Worm (Caenorhabditis elegans) whole organism, L1 larva: ENCODE measurements around the gene map-1.

Experiments used
- C04F5.9 ChIP-seq: sonication (generic microtip); optimal IDR thresholded peaks from 2 replicates; lab custom pipeline; 2016; ENCODE audit warnings: missing genetic modification characterization, missing compliant biosample characterization
- C16A3.4 ChIP-seq: fragments of 150-350 bp; optimal IDR thresholded peaks from 2 replicates; lab custom pipeline; 2014; ENCODE audit warnings: missing biosample characterization, missing genetic modification characterization
- C34B4.2 ChIP-seq: sonication (generic microtip); optimal IDR thresholded peaks from 2 replicates; lab custom pipeline; 2017; ENCODE audit warnings: mild to moderate bottlenecking, missing genetic modification characterization, missing compliant biosample characterization
- F16B12.6 ChIP-seq: fragments of 150-350 bp; optimal IDR thresholded peaks from 2 replicates; lab custom pipeline; 2014; ENCODE audit warnings: missing biosample characterization, missing genetic modification characterization
- Y116A8C.19 ChIP-seq: sonication (generic microtip); optimal IDR thresholded peaks from 2 replicates; lab custom pipeline; 2016; ENCODE audit warnings: missing compliant biosample characterization, missing genetic modification characterization, borderline replicate concordance
- aha-1 ChIP-seq: fragments of 150-350 bp; optimal IDR thresholded peaks from 2 replicates; lab custom pipeline; 2014; ENCODE audit warnings: missing biosample characterization, missing genetic modification characterization
- blmp-1 ChIP-seq: fragments of 150-350 bp; optimal IDR thresholded peaks from 2 replicates; lab custom pipeline; 2014; ENCODE audit warnings: missing biosample characterization, missing genetic modification characterization
- ceh-63 ChIP-seq: fragments of 200-800 bp; sonication (Bioruptor generic); optimal IDR thresholded peaks from 2 replicates; lab custom pipeline; 2018; ENCODE audit warnings: mild to moderate bottlenecking, missing genetic modification characterization, missing compliant biosample characterization
- ceh-8 ChIP-seq: fragments of 200-800 bp; sonication (Bioruptor generic); optimal IDR thresholded peaks from 2 replicates; lab custom pipeline; 2018; ENCODE audit warnings: mild to moderate bottlenecking, missing genetic modification characterization, moderate library complexity, missing compliant biosample characterization
- ceh-82 ChIP-seq, 3 experiments: fragments of 150-350 bp in 1 of 3; sonication (generic microtip) in 2 of 3; optimal IDR thresholded peaks; 2 replicates each; lab custom pipeline; 2014 to 2017; ENCODE audit warnings: missing biosample characterization in 3 of 3, missing genetic modification characterization in 3 of 3
- ceh-88 ChIP-seq: fragments of 200-800 bp; sonication (Bioruptor generic); IDR thresholded peaks from 2 replicates; pipeline ENCODE4 v1.3.6; 2022; ENCODE audit warnings: missing genetic modification characterization, missing compliant biosample characterization
- dpl-1 ChIP-seq, 3 experiments: fragments of 150-350 bp in 2 of 3; sonication (generic microtip) in 1 of 3; optimal IDR thresholded peaks; 2 replicates each; lab custom pipeline; 2014 to 2017; ENCODE audit warnings: missing biosample characterization in 3 of 3, missing genetic modification characterization in 3 of 3, missing genetic modification reagents in 3 of 3
- dsc-1 ChIP-seq: sonication (generic microtip); optimal IDR thresholded peaks from 2 replicates; lab custom pipeline; 2016; ENCODE audit warnings: mild to moderate bottlenecking, missing genetic modification characterization, missing compliant biosample characterization
- efl-1 ChIP-seq, 4 experiments: fragments of 150-350 bp; optimal IDR thresholded peaks in 3 of 4; peaks in 1 of 4; 1 replicate in 1 of 4; 2 replicates in 3 of 4; lab custom pipeline; 2014; ENCODE audit warnings: missing biosample characterization in 2 of 4, missing genetic modification characterization in 2 of 4, missing genetic modification reagents in 2 of 4
- efl-3 ChIP-seq: fragments of 200-800 bp; sonication (Bioruptor generic); optimal IDR thresholded peaks from 2 replicates; lab custom pipeline; 2018; ENCODE audit warnings: mild to moderate bottlenecking, missing genetic modification characterization, missing compliant biosample characterization
- egl-27 ChIP-seq, 2 experiments: fragments of 150-350 bp in 1 of 2; sonication (generic microtip); optimal IDR thresholded peaks; 3 replicates each; lab custom pipeline; 2017 to 2018; ENCODE audit warnings: missing biosample characterization in 2 of 2, missing genetic modification characterization in 2 of 2, missing genetic modification reagents in 2 of 2
- elt-2 ChIP-seq: sonication (generic microtip); optimal IDR thresholded peaks from 2 replicates; lab custom pipeline; 2016; ENCODE audit warnings: missing genetic modification characterization, mild to moderate bottlenecking, inconsistent platforms, missing compliant biosample characterization, missing genetic modification reagents
- ets-5 ChIP-seq: fragments of 200-800 bp; sonication (Bioruptor generic); IDR thresholded peaks from 2 replicates; pipeline ENCODE4 v1.3.6; 2022; ENCODE audit warnings: missing genetic modification characterization, missing compliant biosample characterization
- fkh-10 ChIP-seq: sonication (generic microtip); optimal IDR thresholded peaks from 2 replicates; lab custom pipeline; 2017; ENCODE audit warnings: missing biosample characterization, missing genetic modification reagents, missing genetic modification characterization
- fkh-4 ChIP-seq: sonication (generic microtip); optimal IDR thresholded peaks from 2 replicates; lab custom pipeline; 2016; ENCODE audit warnings: missing compliant biosample characterization, missing genetic modification characterization, borderline replicate concordance
- hlh-17 ChIP-seq: fragments of 200-800 bp; sonication (Bioruptor generic); optimal IDR thresholded peaks from 2 replicates; lab custom pipeline; 2018; ENCODE audit warnings: missing genetic modification characterization, mild to moderate bottlenecking, missing compliant biosample characterization, moderate library complexity, borderline replicate concordance
- hlh-4 ChIP-seq: sonication (generic microtip); optimal IDR thresholded peaks from 2 replicates; lab custom pipeline; 2016; ENCODE audit warnings: mild to moderate bottlenecking, missing genetic modification characterization, missing compliant biosample characterization
- hpl-2 ChIP-seq: fragments of 150-350 bp; optimal IDR thresholded peaks from 2 replicates; lab custom pipeline; 2014; ENCODE audit warnings: missing biosample characterization, missing genetic modification reagents, missing genetic modification characterization
- irx-1 ChIP-seq: sonication (generic microtip); optimal IDR thresholded peaks from 2 replicates; lab custom pipeline; 2016; ENCODE audit warnings: missing genetic modification characterization, missing compliant biosample characterization
- jun-1 ChIP-seq: fragments of 150-350 bp; optimal IDR thresholded peaks from 2 replicates; lab custom pipeline; 2014; ENCODE audit warnings: missing biosample characterization, missing genetic modification reagents, missing genetic modification characterization
- lin-15B ChIP-seq: fragments of 150-350 bp; sonication (generic microtip); optimal IDR thresholded peaks from 3 replicates; lab custom pipeline; 2014; ENCODE audit warnings: missing biosample characterization, missing genetic modification characterization
- lir-3 ChIP-seq: sonication (generic microtip); optimal IDR thresholded peaks from 2 replicates; lab custom pipeline; 2016; ENCODE audit warnings: mild to moderate bottlenecking, missing genetic modification characterization, moderate library complexity, missing compliant biosample characterization; ENCODE audit not compliant: poor library complexity
- mab-9 ChIP-seq: fragments of 200-800 bp; sonication (Bioruptor generic); IDR thresholded peaks from 2 replicates; pipeline ENCODE4 v1.3.6; 2022; ENCODE audit warnings: missing genetic modification reagents, missing genetic modification characterization, missing compliant biosample characterization
- mep-1 ChIP-seq: fragments of 150-350 bp; optimal IDR thresholded peaks from 2 replicates; lab custom pipeline; 2014; ENCODE audit warnings: missing biosample characterization, missing genetic modification characterization
- nhr-11 ChIP-seq: fragments of 150-350 bp; optimal IDR thresholded peaks from 2 replicates; lab custom pipeline; 2014; ENCODE audit warnings: missing biosample characterization, missing genetic modification characterization
- nhr-12 ChIP-seq: sonication (generic microtip); optimal IDR thresholded peaks from 2 replicates; lab custom pipeline; 2017; ENCODE audit warnings: missing biosample characterization, missing genetic modification characterization
- nhr-20 ChIP-seq: sonication (generic microtip); optimal IDR thresholded peaks from 2 replicates; lab custom pipeline; 2016; ENCODE audit warnings: mild to moderate bottlenecking, missing genetic modification characterization, missing compliant biosample characterization
- nhr-237 ChIP-seq: fragments of 150-350 bp; optimal IDR thresholded peaks from 2 replicates; lab custom pipeline; 2014; ENCODE audit warnings: missing biosample characterization, missing genetic modification characterization
- nhr-28 ChIP-seq: fragments of 150-350 bp; optimal IDR thresholded peaks from 2 replicates; lab custom pipeline; 2014; ENCODE audit warnings: missing biosample characterization, missing genetic modification characterization
- nhr-47 ChIP-seq: sonication (generic microtip); optimal IDR thresholded peaks from 2 replicates; lab custom pipeline; 2016; ENCODE audit warnings: mild to moderate bottlenecking, missing genetic modification characterization, moderate library complexity, missing compliant biosample characterization
- nhr-71 ChIP-seq: sonication (generic microtip); optimal IDR thresholded peaks from 2 replicates; lab custom pipeline; 2016; ENCODE audit warnings: mild to moderate bottlenecking, missing genetic modification characterization, moderate library complexity, missing compliant biosample characterization
- nhr-76 ChIP-seq: sonication (generic microtip); optimal IDR thresholded peaks from 2 replicates; lab custom pipeline; 2017; ENCODE audit warnings: missing biosample characterization, missing genetic modification characterization
- nhr-77 ChIP-seq: fragments of 150-350 bp; optimal IDR thresholded peaks from 2 replicates; lab custom pipeline; 2014; ENCODE audit warnings: missing biosample characterization, missing genetic modification characterization
- nhr-84 ChIP-seq: sonication (generic microtip); optimal IDR thresholded peaks from 2 replicates; lab custom pipeline; 2017; ENCODE audit warnings: missing biosample characterization, missing genetic modification characterization
- nhr-85 ChIP-seq: sonication (generic microtip); peaks from one replicate; lab custom pipeline; 2016; ENCODE audit warnings: missing genetic modification characterization, inconsistent platforms, missing compliant biosample characterization
- nhr-90 ChIP-seq: sonication (generic microtip); optimal IDR thresholded peaks from 2 replicates; lab custom pipeline; 2016; ENCODE audit warnings: mild to moderate bottlenecking, missing genetic modification characterization, missing compliant biosample characterization; ENCODE audit not compliant: poor library complexity
- pqm-1 ChIP-seq: sonication (generic microtip); optimal IDR thresholded peaks from 3 replicates; lab custom pipeline; 2017; ENCODE audit warnings: missing biosample characterization, missing genetic modification characterization
- skn-1 ChIP-seq: fragments of 150-350 bp; optimal IDR thresholded peaks from 2 replicates; lab custom pipeline; 2014; ENCODE audit warnings: missing biosample characterization, missing genetic modification characterization
- snpc-4 ChIP-seq: fragments of 150-350 bp; optimal IDR thresholded peaks from 2 replicates; lab custom pipeline; 2014; ENCODE audit warnings: missing biosample characterization, missing genetic modification characterization
- sup-37 ChIP-seq: fragments of 200-800 bp; sonication (Bioruptor generic); optimal IDR thresholded peaks from 2 replicates; lab custom pipeline; 2018; ENCODE audit warnings: mild to moderate bottlenecking, missing genetic modification characterization, missing compliant biosample characterization
- unc-130 ChIP-seq: fragments of 150-350 bp; optimal IDR thresholded peaks from 2 replicates; lab custom pipeline; 2017; ENCODE audit warnings: missing biosample characterization, missing genetic modification characterization, inconsistent platforms
- unc-86 ChIP-seq: sonication (generic microtip); optimal IDR thresholded peaks from 2 replicates; lab custom pipeline; 2016; ENCODE audit warnings: missing genetic modification characterization, missing compliant biosample characterization
- unc-98 ChIP-seq: fragments of 200-800 bp; sonication (Bioruptor generic); IDR thresholded peaks from 2 replicates; pipeline ENCODE4 v1.3.6; 2022; ENCODE audit warnings: missing genetic modification characterization, missing compliant biosample characterization
- vab-15 ChIP-seq: sonication (generic microtip); optimal IDR thresholded peaks from 2 replicates; lab custom pipeline; 2017; ENCODE audit warnings: missing genotype, mild to moderate bottlenecking, missing genetic modification characterization, missing compliant biosample characterization
- xbp-1 ChIP-seq: sonication (generic microtip); optimal IDR thresholded peaks from 2 replicates; lab custom pipeline; 2016; ENCODE audit warnings: missing genetic modification characterization, missing compliant biosample characterization
- zag-1 ChIP-seq: fragments of 150-350 bp; optimal IDR thresholded peaks from 2 replicates; lab custom pipeline; 2014; ENCODE audit warnings: missing biosample characterization, missing genetic modification characterization
- zip-4 ChIP-seq: fragments of 200-800 bp; sonication (Bioruptor generic); optimal IDR thresholded peaks from 2 replicates; lab custom pipeline; 2018; ENCODE audit warnings: mild to moderate bottlenecking, missing genetic modification characterization, moderate library complexity, missing compliant biosample characterization
- ztf-4 ChIP-seq: fragments of 150-350 bp; optimal IDR thresholded peaks from 2 replicates; lab custom pipeline; 2014; ENCODE audit warnings: missing biosample characterization, missing genetic modification characterization

map-1 gene

ce11 chrIV:3654214-3654613, 32.5 kb downstream of the map-1 start (continued):
- no peak for TF ChIP-seq fkh-10 (GFP tag; lab: Kevin White, UChicago)
- TF ChIP-seq ceh-82 (tag; optimal IDR thresholded peaks at IDR 0.05; lab: Kevin White, UChicago), result peak in 1 of 3 experiments; percentile 2
- no peak for TF ChIP-seq aha-1
- TF ChIP-seq nhr-20 (tag; lab: Kevin White, UChicago), result peak; percentile 92
- no peak for TF ChIP-seq hpl-2 (GFP tag; lab: Kevin White, UChicago)
- peak; percentile 11 to 39 for TF ChIP-seq efl-1 (optimal IDR thresholded peaks at IDR 0.05; lab: Kevin White, UChicago)
- peak; percentile 2 to 86 for TF ChIP-seq efl-1 (GFP tag; optimal IDR thresholded peaks at IDR 0.05 in 1 of 2; lab: Kevin White, UChicago)
- peak; percentile 64 for TF ChIP-seq sup-37 (GFP tag; lab: Kevin White, UChicago)
- TF ChIP-seq snpc-4, result no peak
- TF ChIP-seq mab-9 (GFP tag; lab: Robert Waterston, UW), result 0 out of 2 replicates have a peak, but pooled peaks have one; percentile 47
- TF ChIP-seq zag-1, result no peak
- peak; percentile 5 for TF ChIP-seq jun-1 (tag; lab: Kevin White, UChicago)
- TF ChIP-seq dsc-1 (tag; lab: Kevin White, UChicago), result peak; percentile 17
- TF ChIP-seq zip-4, result no peak
- peak; percentile 74 for TF ChIP-seq blmp-1 (tag; lab: Kevin White, UChicago)
- TF ChIP-seq nhr-237, result no peak
- no peak for TF ChIP-seq fkh-4
- peak in 2 of 3 experiments; percentile 15 for TF ChIP-seq dpl-1 (GFP tag; optimal IDR thresholded peaks at IDR 0.05; lab: Kevin White, UChicago)
- TF ChIP-seq pqm-1 (tag; lab: Kevin White, UChicago), result no peak
- no peak for TF ChIP-seq Y116A8C.19
- no peak for TF ChIP-seq nhr-84
- TF ChIP-seq unc-98 (GFP tag; lab: Robert Waterston, UW), result peak; percentile 63; the same call in 1 of the 2 replicates
- TF ChIP-seq ceh-88 (GFP tag; lab: Robert Waterston, UW), result no peak; the same call in 1 of the 2 replicates
- no peak for TF ChIP-seq ceh-63 (GFP tag; lab: Kevin White, UChicago)
- TF ChIP-seq mep-1, result no peak
- peak; percentile 63 for TF ChIP-seq nhr-90 (tag; lab: Kevin White, UChicago)
- peak; percentile 36 for TF ChIP-seq xbp-1 (tag; lab: Kevin White, UChicago)
- TF ChIP-seq C16A3.4 (tag; lab: Kevin White, UChicago), result peak; percentile 57
- TF ChIP-seq nhr-76 (tag; lab: Kevin White, UChicago), result no peak
- TF ChIP-seq F16B12.6, result no peak
- TF ChIP-seq unc-86 (tag; lab: Kevin White, UChicago), result no peak
- peak; percentile 27 for TF ChIP-seq nhr-77 (tag; lab: Kevin White, UChicago)
- no peak for TF ChIP-seq C04F5.9 (tag; lab: Kevin White, UChicago)
- no peak for TF ChIP-seq lin-15B (tag; lab: Kevin White, UChicago)
- TF ChIP-seq hlh-4 (tag; lab: Kevin White, UChicago), result no peak
- no peak for TF ChIP-seq elt-2 (tag; lab: Kevin White, UChicago)
- no peak for TF ChIP-seq vab-15 (tag; lab: Kevin White, UChicago)
- peak; percentile 28 for TF ChIP-seq nhr-11 (tag; lab: Kevin White, UChicago)
- TF ChIP-seq skn-1 (tag; lab: Kevin White, UChicago), result peak; percentile 18
- TF ChIP-seq ceh-8 (GFP tag; lab: Kevin White, UChicago), result no peak
- TF ChIP-seq nhr-28, result no peak
- no peak for TF ChIP-seq ets-5 (GFP tag; lab: Robert Waterston, UW)
- peak; percentile 28 for TF ChIP-seq lir-3 (tag; lab: Kevin White, UChicago)
- TF ChIP-seq nhr-71 (tag; lab: Kevin White, UChicago), result peak; percentile 96
- TF ChIP-seq nhr-12 (tag; lab: Kevin White, UChicago), result no peak
- TF ChIP-seq unc-130 (tag; lab: Kevin White, UChicago), result peak; percentile 84
- no peak for TF ChIP-seq hlh-17 (GFP tag; lab: Kevin White, UChicago)
- TF ChIP-seq egl-27 (tag; optimal IDR thresholded peaks at IDR 0.05; lab: Kevin White, UChicago), result peak in 1 of 2 experiments; percentile 9
- peak; percentile 70 for TF ChIP-seq nhr-47 (tag; lab: Kevin White, UChicago)
- TF ChIP-seq irx-1 (tag; lab: Kevin White, UChicago), result peak; percentile 29
- TF ChIP-seq C34B4.2 (tag; lab: Kevin White, UChicago), result no peak
- TF ChIP-seq efl-3 (GFP tag; lab: Kevin White, UChicago), result no peak
- TF ChIP-seq nhr-85 (tag; lab: Kevin White, UChicago), result peak; percentile 84
- peak; percentile 70 for TF ChIP-seq ztf-4 (tag; lab: Kevin White, UChicago)
